Worm (Caenorhabditis elegans) whole organism, L2 larva: ENCODE results near the gene str-38.

Experiments
- R02D3.7 ChIP-seq: fragments of 150-350 bp; optimal IDR thresholded peaks from 2 replicates; lab custom pipeline; 2014; ENCODE audit warnings: missing biosample characterization, missing genetic modification characterization
- aly-2 ChIP-seq: fragments of 150-350 bp; optimal IDR thresholded peaks from 2 replicates; lab custom pipeline; 2014; ENCODE audit warnings: missing biosample characterization, missing genetic modification characterization
- unc-62 ChIP-seq: fragments of 150-350 bp; optimal IDR thresholded peaks from 2 replicates; lab custom pipeline; 2014; ENCODE audit warnings: missing biosample characterization, missing genetic modification reagents, missing genetic modification characterization
- ztf-11 ChIP-seq: sonication (generic microtip); optimal IDR thresholded peaks from 2 replicates; lab custom pipeline; 2017; ENCODE audit warnings: missing biosample characterization, missing genetic modification characterization

ce11 chrV:15741851-15742250, 9.7 kb upstream of the str-38 start, which contains the start of gene str-18:
- TF ChIP-seq ztf-11 (tag; lab: Kevin White, UChicago) (no peak), unc-62 (GFP tag; lab: Kevin White, UChicago) (no peak), aly-2 (no peak), R02D3.7 (no peak)
